Worm (Caenorhabditis elegans) whole organism, L4/young adult: Measurements from ENCODE around the gene npax-4.

Experiments
- W03F9.2 ChIP-seq: fragments of 150-350 bp; optimal IDR thresholded peaks from 2 replicates; lab custom pipeline; 2014; ENCODE audit warnings: missing biosample characterization, missing genetic modification characterization
- dao-5 ChIP-seq: sonication (generic microtip); optimal IDR thresholded peaks from 2 replicates; lab custom pipeline; 2016; ENCODE audit warnings: missing genotype, missing genetic modification characterization, moderate library complexity, missing compliant biosample characterization
- him-1 ChIP-seq: sonication (generic microtip); optimal IDR thresholded peaks from 2 replicates; lab custom pipeline; 2016; ENCODE audit warnings: missing genotype, missing genetic modification reagents, missing genetic modification characterization, missing compliant biosample characterization

The npax-4 gene

ce11 chrIV:8852194-8852593 lies 27.5 kb downstream of the npax-4 start, which contains the start of gene alp-1:
alp-1 (plus strand) TSS chrIV:8852494.
- TF ChIP-seq dao-5 (tag; lab: Kevin White, UChicago): no peak
- no peak for TF ChIP-seq him-1 (tag; lab: Kevin White, UChicago)
- no peak for TF ChIP-seq W03F9.2 (tag; lab: Kevin White, UChicago)

- no peak for TF ChIP-seq him-1 (tag; lab: Kevin White, UChicago)
Observed at ce11 chrIV:8850807-8851206, 28.9 kb downstream of the npax-4 start.

ce11 chrIV:8848983-8849382 lies 30.7 kb downstream of the npax-4 start:
- no peak for TF ChIP-seq dao-5 (tag; lab: Kevin White, UChicago)
- no peak for TF ChIP-seq him-1 (tag; lab: Kevin White, UChicago)
- no peak for TF ChIP-seq W03F9.2 (tag; lab: Kevin White, UChicago)

ce11 chrIV:8847918-8848317 lies 31.8 kb downstream of the npax-4 start, which contains the start of gene col-118:
col-118 (plus strand) TSS chrIV:8848218.
- TF ChIP-seq W03F9.2 (tag; lab: Kevin White, UChicago) (no peak), him-1 (tag; lab: Kevin White, UChicago) (no peak), dao-5 (tag; lab: Kevin White, UChicago) (no peak)

ce11 chrIV:8845922-8846321 lies 33.8 kb downstream of the npax-4 start:
- TF ChIP-seq dao-5 (tag; lab: Kevin White, UChicago) (no peak), him-1 (tag; lab: Kevin White, UChicago) (no peak), W03F9.2 (tag; lab: Kevin White, UChicago) (no peak)

ce11 chrIV:8844457-8844856 lies 35.3 kb downstream of the npax-4 start, which contains the start of gene T11B7.2:
T11B7.2 (minus strand) TSS chrIV:8844557.
- TF ChIP-seq dao-5 (tag; lab: Kevin White, UChicago) (no peak), W03F9.2 (tag; lab: Kevin White, UChicago) (no peak), him-1 (tag; lab: Kevin White, UChicago) (no peak)

- TF ChIP-seq him-1 (tag; lab: Kevin White, UChicago): no peak
Observed at ce11 chrIV:8840161-8840765, 39.4 kb downstream of the npax-4 start, which contains the start of the genes T28C6.11 and T11B7.1. T28C6.11 (minus strand) TSS chrIV:8840261. T11B7.1 (plus strand) TSS chrIV:8840715.

ce11 chrIV:8830591-8830990 lies 49.1 kb downstream of the npax-4 start, which contains the start of gene T28C6.8:
T28C6.8 (minus strand) TSS chrIV:8830727.
- TF ChIP-seq W03F9.2 (tag; lab: Kevin White, UChicago) (no peak), dao-5 (tag; lab: Kevin White, UChicago) (no peak), him-1 (tag; lab: Kevin White, UChicago) (no peak)

- no peak for TF ChIP-seq him-1 (tag; lab: Kevin White, UChicago)
- TF ChIP-seq W03F9.2 (tag; lab: Kevin White, UChicago): no peak
- TF ChIP-seq dao-5 (tag; lab: Kevin White, UChicago): no peak
Observed at ce11 chrIV:8827500-8827899, 52.2 kb downstream of the npax-4 start, which contains the start of gene T28C6.7. T28C6.7 (plus strand) TSS chrIV:8827800.
